Worm (Caenorhabditis elegans) whole organism, midembryonic: ENCODE data around the gene srw-118.

Source experiments
- T22C8.4 ChIP-seq: fragments of 200-800 bp; sonication (Bioruptor generic); IDR thresholded peaks from 2 replicates; pipeline ENCODE4 v1.3.6; 2022; ENCODE audit warnings: missing genetic modification characterization, missing compliant biosample characterization
- cog-1 ChIP-seq: sonication (generic microtip); optimal IDR thresholded peaks from 2 replicates; lab custom pipeline; 2016; ENCODE audit warnings: missing genetic modification characterization, missing compliant biosample characterization
- flt-1 ChIP-seq: fragments of 200-800 bp; sonication (Bioruptor generic); IDR thresholded peaks from 2 replicates; pipeline ENCODE4 v1.3.6; 2022; ENCODE audit warnings: missing genetic modification characterization, missing compliant biosample characterization
- klf-2 ChIP-seq: fragments of 200-800 bp; sonication (Bioruptor generic); conservative IDR thresholded peaks from 2 replicates; pipeline ENCODE4 v1.3.6; 2022; ENCODE audit warnings: missing genetic modification reagents, missing genetic modification characterization, missing compliant biosample characterization
- med-1 ChIP-seq: sonication (generic microtip); optimal IDR thresholded peaks from 2 replicates; lab custom pipeline; 2017; ENCODE audit warnings: missing genetic modification characterization, mild to moderate bottlenecking, missing compliant biosample characterization, antibody characterized with exemption, missing genetic modification reagents; ENCODE audit not compliant: insufficient read depth
- ref-1 ChIP-seq: fragments of 200-800 bp; sonication (Bioruptor generic); conservative IDR thresholded peaks from 2 replicates; pipeline ENCODE4 v1.3.6; 2022; ENCODE audit warnings: missing genetic modification reagents, missing genetic modification characterization, missing compliant biosample characterization
- tab-1 ChIP-seq: fragments of 200-800 bp; sonication (Bioruptor generic); IDR thresholded peaks from 2 replicates; pipeline ENCODE4 v1.3.6; 2022; ENCODE audit warnings: missing genetic modification characterization, missing compliant biosample characterization
- ztf-23 ChIP-seq: fragments of 200-800 bp; sonication (Bioruptor generic); IDR thresholded peaks from 2 replicates; pipeline ENCODE4 v1.3.6; 2022; ENCODE audit warnings: missing genetic modification reagents, missing genetic modification characterization, missing compliant biosample characterization
- ztf-29 ChIP-seq: fragments of 200-800 bp; sonication (Bioruptor generic); IDR thresholded peaks from 2 replicates; pipeline ENCODE4 v1.3.6; 2022; ENCODE audit warnings: missing genetic modification reagents, missing genetic modification characterization, missing compliant biosample characterization

The srw-118 gene

DNA sequence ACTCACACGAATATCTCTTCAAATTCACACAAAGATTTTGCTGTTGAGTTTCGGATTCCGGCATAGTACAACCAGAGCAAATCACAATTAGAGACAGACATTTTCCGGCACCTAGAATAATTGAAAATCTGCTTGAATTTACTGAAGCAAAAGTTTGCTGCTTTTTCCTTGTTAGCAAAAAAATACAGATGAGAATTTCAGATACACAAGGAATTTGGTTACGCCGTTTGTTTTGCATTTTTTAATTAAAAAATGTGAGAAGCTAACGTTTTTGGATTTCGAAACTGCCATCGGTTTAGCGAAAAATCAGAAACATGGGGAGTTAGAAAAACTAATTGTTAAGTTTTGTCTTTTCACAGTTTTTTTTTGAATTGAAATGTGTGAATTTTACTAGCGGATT lies at the start of gene srw-118:
Gene srw-118 (minus strand): TSS at position 101 of the 400 bp plus-strand sequence.
- no peak for TF ChIP-seq T22C8.4 (GFP tag; lab: Robert Waterston, UW)
- TF ChIP-seq klf-2, result no peak
- TF ChIP-seq med-1 (GFP tag; lab: Kevin White, UChicago), result no peak
- TF ChIP-seq ztf-23, result no peak
- no peak for TF ChIP-seq ref-1 (GFP tag; lab: Robert Waterston, UW)

DNA sequence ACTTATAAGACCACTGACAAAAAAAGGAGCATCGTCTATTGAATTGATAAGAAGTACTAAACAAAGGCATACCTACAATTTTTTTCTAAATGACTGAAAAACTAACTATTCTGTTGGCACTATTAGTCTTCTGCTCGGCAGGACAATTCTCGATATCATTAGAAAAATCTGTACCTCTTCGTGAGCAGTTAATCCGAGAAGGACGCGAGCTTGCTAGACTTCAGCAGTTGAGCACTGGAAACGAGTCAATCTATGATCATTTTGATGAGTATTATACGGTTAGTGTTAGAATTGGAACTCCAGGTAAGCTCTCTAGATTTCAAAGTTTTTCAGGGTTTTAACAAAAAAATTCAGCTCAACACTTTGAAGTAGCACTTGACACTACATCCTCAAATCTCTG lies 48.3 kb upstream of the srw-118 start, which contains the start of gene asp-7:
Gene asp-7 (plus strand): TSS at position 81 of the 400 bp plus-strand sequence.
- TF ChIP-seq ref-1 (GFP tag; lab: Robert Waterston, UW), result no peak

DNA sequence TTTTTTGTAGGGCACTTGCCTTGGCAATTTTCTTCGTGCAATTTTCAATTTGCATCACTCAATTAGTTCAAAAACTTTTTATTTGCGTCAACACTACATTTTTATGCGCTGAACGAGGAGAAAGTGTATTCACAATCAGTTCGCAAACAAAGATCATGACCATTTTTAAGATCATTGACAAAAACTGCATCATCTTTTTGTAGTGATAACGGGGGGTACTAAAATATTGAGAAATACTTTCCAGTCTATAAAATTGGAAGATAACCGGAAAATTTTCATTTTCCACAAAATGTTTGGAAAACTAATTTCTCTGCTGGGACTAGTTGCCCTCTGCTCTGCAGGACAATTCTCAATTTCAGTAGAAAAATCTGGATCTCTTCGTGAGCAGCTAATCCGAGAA lies 44.4 kb upstream of the srw-118 start, which contains the start of gene asp-8:
Gene asp-8 (plus strand): TSS at position 276 of the 400 bp plus-strand sequence.
- TF ChIP-seq klf-2 (no peak), ref-1 (GFP tag; lab: Robert Waterston, UW) (no peak), ztf-29 (GFP tag; lab: Robert Waterston, UW) (no peak), T22C8.4 (GFP tag; lab: Robert Waterston, UW) (no peak), cog-1 (tag; lab: Kevin White, UChicago) (no peak), med-1 (GFP tag; lab: Kevin White, UChicago) (no peak), ztf-23 (no peak), tab-1 (GFP tag; lab: Robert Waterston, UW) (no peak), flt-1 (GFP tag; lab: Robert Waterston, UW) (no peak)

DNA sequence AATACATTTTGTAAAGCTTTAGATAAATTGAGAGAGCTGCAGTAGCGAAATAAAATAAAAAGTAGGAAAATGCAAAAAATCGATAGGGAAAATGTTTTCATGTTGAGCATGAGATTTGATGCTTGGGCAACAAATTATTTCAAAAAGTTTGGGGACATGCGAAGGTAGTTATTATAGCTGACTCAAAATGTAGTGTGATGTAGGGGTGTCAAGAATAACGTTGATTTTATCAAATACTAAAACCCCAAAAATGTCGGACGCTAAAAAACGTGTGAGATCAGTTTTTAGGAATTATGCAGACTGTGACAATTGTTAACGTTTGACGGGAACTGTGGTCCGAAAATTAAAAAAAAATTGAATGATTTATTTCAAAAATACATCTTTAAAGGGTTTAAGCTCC lies 41.4 kb upstream of the srw-118 start, which contains the start of gene irld-12:
Gene irld-12 (minus strand): TSS at position 101 of the 400 bp plus-strand sequence.
- TF ChIP-seq cog-1 (tag; lab: Kevin White, UChicago), result no peak
- TF ChIP-seq ztf-23, result no peak
- no peak for TF ChIP-seq med-1 (GFP tag; lab: Kevin White, UChicago)
- TF ChIP-seq ztf-29 (GFP tag; lab: Robert Waterston, UW), result no peak
- TF ChIP-seq ref-1 (GFP tag; lab: Robert Waterston, UW), result no peak
- no peak for TF ChIP-seq klf-2
- TF ChIP-seq tab-1 (GFP tag; lab: Robert Waterston, UW), result no peak
- TF ChIP-seq T22C8.4 (GFP tag; lab: Robert Waterston, UW), result no peak
- no peak for TF ChIP-seq flt-1 (GFP tag; lab: Robert Waterston, UW)

DNA sequence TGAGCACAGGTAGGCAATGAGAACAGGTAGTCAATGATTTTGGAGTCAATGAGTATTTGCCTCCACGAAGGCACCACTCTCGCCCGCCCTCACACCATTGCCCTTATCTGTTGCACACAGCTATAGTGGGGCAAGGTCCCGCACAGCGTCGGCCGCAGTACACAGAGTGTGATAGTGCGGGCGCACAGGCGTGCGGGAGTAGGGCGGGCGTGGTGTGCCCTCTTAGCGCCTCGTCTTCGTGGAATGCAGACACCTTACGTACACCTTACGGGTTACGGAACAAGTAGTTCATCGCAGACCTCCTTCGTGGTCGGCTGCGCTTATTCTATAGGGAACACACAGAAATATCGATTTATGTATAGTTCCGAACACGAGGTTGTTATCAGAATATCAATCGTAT lies 38.1 kb upstream of the srw-118 start:
- no peak for TF ChIP-seq flt-1 (GFP tag; lab: Robert Waterston, UW)
- no peak for TF ChIP-seq ztf-23
- no peak for TF ChIP-seq tab-1 (GFP tag; lab: Robert Waterston, UW)
- TF ChIP-seq ztf-29 (GFP tag; lab: Robert Waterston, UW), result no peak
- TF ChIP-seq klf-2, result no peak
- no peak for TF ChIP-seq ref-1 (GFP tag; lab: Robert Waterston, UW)

DNA sequence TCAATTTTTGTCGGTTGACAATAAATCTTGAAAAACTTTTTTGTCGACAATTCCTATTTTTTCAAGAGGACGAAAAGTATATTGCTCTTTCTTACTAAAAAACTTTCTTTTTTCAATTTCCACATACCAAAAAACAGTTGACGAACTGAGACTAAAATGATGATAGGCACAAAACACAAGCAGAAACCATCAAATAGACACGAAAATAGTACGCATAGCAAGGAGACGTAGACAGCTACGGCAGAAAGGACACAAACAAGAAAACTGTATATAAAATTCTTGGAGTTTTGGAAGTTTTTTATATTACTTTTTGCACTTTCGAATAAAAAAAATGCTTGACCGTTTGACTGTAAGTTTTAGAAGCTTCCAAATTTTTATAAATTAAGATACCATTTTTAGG lies 34.3 kb upstream of the srw-118 start, which contains the start of gene K12D9.1:
Gene K12D9.1 (plus strand): TSS at position 301 of the 400 bp plus-strand sequence.
- TF ChIP-seq med-1 (GFP tag; lab: Kevin White, UChicago) (no peak), ztf-29 (GFP tag; lab: Robert Waterston, UW) (no peak), tab-1 (GFP tag; lab: Robert Waterston, UW) (no peak), T22C8.4 (GFP tag; lab: Robert Waterston, UW) (no peak), cog-1 (tag; lab: Kevin White, UChicago) (no peak), flt-1 (GFP tag; lab: Robert Waterston, UW) (no peak), klf-2 (no peak), ref-1 (GFP tag; lab: Robert Waterston, UW) (no peak), ztf-23 (no peak)

DNA sequence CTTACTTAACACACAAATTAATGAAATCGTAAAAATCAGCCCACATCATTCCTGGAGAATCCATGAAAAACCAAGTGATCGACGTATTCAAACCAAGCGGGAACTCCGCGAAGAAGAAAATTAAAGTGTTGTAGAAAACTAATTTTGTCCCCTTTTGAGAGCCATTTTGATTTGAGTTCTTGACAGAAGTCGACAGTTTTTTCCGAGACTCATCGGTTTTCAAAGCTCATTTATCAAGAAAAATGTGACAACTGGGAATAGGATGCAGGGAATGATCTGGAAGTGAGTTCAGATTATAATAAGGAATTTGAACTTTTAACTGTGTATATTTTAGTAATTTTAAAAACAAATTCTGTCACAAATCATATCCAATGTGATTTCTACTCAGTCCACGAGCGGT lies 31.5 kb upstream of the srw-118 start, which contains the start of gene srw-135:
Gene srw-135 (minus strand): TSS at position 101 of the 400 bp plus-strand sequence.
- TF ChIP-seq cog-1 (tag; lab: Kevin White, UChicago) (no peak), tab-1 (GFP tag; lab: Robert Waterston, UW) (no peak)

DNA sequence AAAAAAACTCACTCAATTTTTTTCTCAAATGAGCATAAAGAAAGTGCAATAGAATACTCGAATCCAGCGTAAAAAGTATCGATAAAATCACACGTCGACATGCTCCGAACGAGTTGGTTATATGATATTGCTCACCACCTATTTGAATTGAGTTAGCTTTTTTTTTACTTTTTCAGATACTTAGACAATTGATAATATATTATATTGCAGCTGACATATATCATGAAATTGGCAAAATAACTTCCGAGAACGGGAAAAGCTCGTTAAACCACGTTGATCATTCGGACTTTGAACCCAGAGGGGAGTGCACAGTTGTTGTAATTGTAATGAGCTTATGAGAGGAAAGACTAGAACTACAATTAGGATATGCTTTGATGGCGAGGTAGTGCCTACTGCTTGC lies 30.6 kb upstream of the srw-118 start, which contains the start of gene srw-136:
Gene srw-136 (minus strand): TSS at position 101 of the 400 bp plus-strand sequence.
- TF ChIP-seq T22C8.4 (GFP tag; lab: Robert Waterston, UW), result no peak
- no peak for TF ChIP-seq tab-1 (GFP tag; lab: Robert Waterston, UW)
- TF ChIP-seq med-1 (GFP tag; lab: Kevin White, UChicago), result no peak

DNA sequence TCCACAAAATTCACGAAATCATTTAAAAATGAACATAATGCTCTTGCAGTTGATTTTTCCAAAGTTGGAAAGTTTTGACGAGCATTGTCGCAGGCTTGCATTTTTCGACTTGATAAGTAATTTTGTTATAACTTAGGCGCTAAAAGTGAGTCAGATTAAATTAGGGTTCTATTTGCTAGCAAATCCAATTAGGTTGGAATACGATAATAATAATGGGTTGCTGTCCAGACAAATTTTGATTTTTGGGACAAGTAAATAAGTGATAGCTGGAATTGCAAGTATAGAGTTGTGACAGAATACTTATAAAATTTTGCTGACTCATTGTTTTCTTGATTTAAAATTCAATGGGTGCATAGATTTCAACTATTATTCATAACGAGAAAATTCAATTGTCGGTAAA lies 26.1 kb upstream of the srw-118 start, which contains the start of gene srw-112:
Gene srw-112 (minus strand): TSS at position 101 of the 400 bp plus-strand sequence.
- no peak for TF ChIP-seq ref-1 (GFP tag; lab: Robert Waterston, UW)

DNA sequence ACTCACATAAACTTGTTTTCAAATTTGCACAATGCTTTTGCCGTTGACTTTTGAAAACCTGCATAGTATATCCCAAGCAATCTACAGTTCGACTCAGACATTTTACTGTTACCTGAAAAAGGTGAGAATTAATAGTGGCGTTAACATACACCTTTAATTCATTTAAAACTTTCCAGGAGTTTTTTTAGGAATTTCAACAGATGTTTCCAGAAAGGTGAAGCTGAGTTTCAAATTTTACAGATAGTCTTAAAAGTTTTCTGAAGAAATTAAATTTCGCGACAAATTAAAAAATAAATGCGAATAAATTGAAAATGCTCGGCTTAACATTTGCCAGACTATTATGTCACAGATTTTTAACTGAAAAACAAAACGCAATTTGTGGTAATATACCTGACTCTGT lies 19.9 kb upstream of the srw-118 start, which contains the start of gene srw-119:
Gene srw-119 (minus strand): TSS at position 101 of the 400 bp plus-strand sequence.
- TF ChIP-seq tab-1 (GFP tag; lab: Robert Waterston, UW) (no peak), ztf-29 (GFP tag; lab: Robert Waterston, UW) (no peak), med-1 (GFP tag; lab: Kevin White, UChicago) (no peak), flt-1 (GFP tag; lab: Robert Waterston, UW) (no peak), T22C8.4 (GFP tag; lab: Robert Waterston, UW) (no peak)

DNA sequence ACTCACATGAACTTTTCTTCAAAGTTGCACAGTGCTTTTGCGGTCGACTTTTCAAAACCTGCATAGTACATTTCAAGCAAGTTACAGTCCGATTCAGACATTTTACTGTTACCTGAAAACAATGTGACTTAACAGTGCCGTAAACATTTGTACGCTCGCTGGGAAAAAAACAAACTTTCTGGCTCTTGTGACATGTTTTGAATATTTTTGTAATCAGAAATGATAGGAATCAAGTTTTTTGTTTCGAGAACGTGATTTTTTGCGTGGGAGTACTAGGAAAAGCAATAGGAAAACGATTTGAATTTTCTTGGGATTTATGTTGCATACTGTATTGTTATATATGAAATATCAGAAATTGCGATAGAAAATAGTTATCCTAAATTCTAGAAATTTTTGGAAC lies 16.2 kb upstream of the srw-118 start, which contains the start of gene srw-120:
Gene srw-120 (minus strand): TSS at position 101 of the 400 bp plus-strand sequence.
- TF ChIP-seq med-1 (GFP tag; lab: Kevin White, UChicago), result no peak
- no peak for TF ChIP-seq T22C8.4 (GFP tag; lab: Robert Waterston, UW)
- no peak for TF ChIP-seq klf-2
- no peak for TF ChIP-seq flt-1 (GFP tag; lab: Robert Waterston, UW)
- no peak for TF ChIP-seq ref-1 (GFP tag; lab: Robert Waterston, UW)
- TF ChIP-seq cog-1 (tag; lab: Kevin White, UChicago), result no peak
- TF ChIP-seq ztf-23, result no peak
- TF ChIP-seq ztf-29 (GFP tag; lab: Robert Waterston, UW), result no peak
- TF ChIP-seq tab-1 (GFP tag; lab: Robert Waterston, UW), result no peak
